Fruit fly (Drosophila melanogaster) whole organism: ENCODE data around the gene CG3337.

Experiments used
- CG8478 ChIP-seq: fragments of >200 bp; optimal IDR thresholded peaks from 2 replicates; lab custom pipeline; 2018; ENCODE audit warnings: inconsistent platforms
- Dll ChIP-seq: fragments of >200 bp; optimal IDR thresholded peaks from 2 replicates; lab custom pipeline; 2017
- psq ChIP-seq: fragments of >200 bp; optimal IDR thresholded peaks from 2 replicates; lab custom pipeline; 2017

DNA sequence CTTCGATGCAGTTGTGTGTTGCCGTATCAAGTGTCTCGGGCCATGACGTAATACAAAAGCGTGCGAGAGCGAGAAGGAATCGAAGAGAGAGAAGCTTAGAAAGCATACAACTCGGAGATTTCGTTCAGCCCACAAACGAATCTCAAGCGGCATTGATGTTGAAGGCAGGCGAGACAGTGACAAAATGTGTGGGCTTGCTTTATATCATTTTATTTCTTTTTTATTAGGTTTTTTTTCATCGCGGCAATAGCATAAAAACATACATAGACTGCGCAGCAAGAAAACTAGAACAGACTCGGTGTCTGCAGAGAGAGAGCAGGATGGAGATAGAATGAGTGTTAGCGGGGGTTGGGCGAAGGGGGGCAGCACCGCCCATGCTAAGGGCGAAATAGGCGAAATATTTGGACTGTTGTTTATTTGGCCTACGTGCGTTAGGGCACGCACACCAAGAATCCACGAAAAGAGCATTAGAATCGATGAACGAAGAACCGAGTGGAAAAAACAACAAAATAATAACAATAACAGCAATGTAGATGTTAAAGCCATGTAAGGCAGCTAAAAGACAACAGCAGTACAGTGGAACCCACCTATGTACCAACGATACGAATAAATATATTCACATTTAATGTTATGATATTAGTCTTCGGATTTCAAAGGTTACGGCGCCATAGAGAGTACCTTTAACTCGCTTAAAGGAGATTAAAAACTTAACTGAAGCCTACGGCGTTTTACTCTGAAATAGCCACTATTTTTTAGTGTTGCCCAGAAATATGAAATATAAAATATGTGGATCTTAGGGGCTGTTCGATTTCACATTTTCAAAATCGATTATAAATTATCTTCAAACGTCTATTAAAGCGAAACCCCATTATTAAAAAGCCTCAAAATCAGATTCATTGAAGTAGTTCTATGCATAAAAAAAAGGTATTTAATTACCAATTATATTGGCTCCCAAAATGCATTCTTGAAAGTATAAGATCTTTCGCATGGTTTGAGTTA lies 35.7 kb downstream of the CG3337 start:
- TF ChIP-seq CG8478 (no peak), psq (lab: Kevin White, UChicago) (no peak), Dll (no peak)
